Worm (Caenorhabditis elegans) whole organism, late embryonic: ENCODE results near the gene sax-2.

ENCODE experiments used
- C08G9.2 ChIP-seq: sonication (generic microtip); optimal IDR thresholded peaks from 2 replicates; lab custom pipeline; 2016; ENCODE audit warnings: mild to moderate bottlenecking, missing genetic modification characterization, moderate library complexity, missing compliant biosample characterization
- K02D7.2 ChIP-seq: sonication (generic microtip); optimal IDR thresholded peaks from 2 replicates; lab custom pipeline; 2017; ENCODE audit warnings: mild to moderate bottlenecking, missing genetic modification characterization, missing compliant biosample characterization
- T23F11.4 ChIP-seq: fragments of 200-800 bp; sonication (Bioruptor generic); optimal IDR thresholded peaks from 2 replicates; lab custom pipeline; 2018; ENCODE audit warnings: mild to moderate bottlenecking, missing genetic modification characterization, missing compliant biosample characterization
- Y22D7AL.16 ChIP-seq: sonication (generic microtip); optimal IDR thresholded peaks from 2 replicates; lab custom pipeline; 2016; ENCODE audit warnings: missing genetic modification characterization, missing compliant biosample characterization
- ahr-1 ChIP-seq: sonication (generic microtip); optimal IDR thresholded peaks from 2 replicates; lab custom pipeline; 2016; ENCODE audit warnings: missing genetic modification characterization, missing compliant biosample characterization
- ama-1 ChIP-seq: fragments of 150-350 bp; optimal IDR thresholded peaks from 2 replicates; lab custom pipeline; 2014
- ceh-14 ChIP-seq: sonication (generic microtip); optimal IDR thresholded peaks from 2 replicates; lab custom pipeline; 2016; ENCODE audit warnings: missing genotype, missing genetic modification characterization, missing compliant biosample characterization
- ceh-18 ChIP-seq: sonication (generic microtip); optimal IDR thresholded peaks from 2 replicates; lab custom pipeline; 2016; ENCODE audit warnings: missing genetic modification characterization, missing compliant biosample characterization
- ceh-19 ChIP-seq: fragments of 200-800 bp; sonication (Bioruptor generic); optimal IDR thresholded peaks from 2 replicates; lab custom pipeline; 2018; ENCODE audit warnings: mild to moderate bottlenecking, missing genetic modification characterization, missing compliant biosample characterization
- ceh-2 ChIP-seq: sonication (generic microtip); optimal IDR thresholded peaks from 2 replicates; lab custom pipeline; 2016; ENCODE audit warnings: missing genotype, missing genetic modification characterization, missing compliant biosample characterization
- ceh-22 ChIP-seq: sonication (generic microtip); optimal IDR thresholded peaks from 2 replicates; lab custom pipeline; 2017; ENCODE audit warnings: missing biosample characterization, missing genetic modification characterization
- ceh-24 ChIP-seq: sonication (generic microtip); optimal IDR thresholded peaks from 2 replicates; lab custom pipeline; 2016; ENCODE audit warnings: mild to moderate bottlenecking, missing genetic modification characterization, missing compliant biosample characterization
- ceh-30 ChIP-seq: fragments of 150-350 bp; optimal IDR thresholded peaks from 2 replicates; lab custom pipeline; 2014; ENCODE audit warnings: missing biosample characterization, missing genetic modification characterization
- ceh-31 ChIP-seq: sonication (generic microtip); optimal IDR thresholded peaks from 2 replicates; lab custom pipeline; 2016; ENCODE audit warnings: missing genetic modification characterization, missing compliant biosample characterization
- ceh-34 ChIP-seq: sonication (generic microtip); optimal IDR thresholded peaks from 2 replicates; lab custom pipeline; 2016; ENCODE audit warnings: mild to moderate bottlenecking, missing genetic modification characterization, missing compliant biosample characterization
- ceh-45 ChIP-seq: fragments of 200-800 bp; sonication (Bioruptor generic); IDR thresholded peaks from 2 replicates; pipeline ENCODE4 v1.3.6; 2022; ENCODE audit warnings: missing genetic modification reagents, missing genetic modification characterization, missing compliant biosample characterization
- ceh-48 ChIP-seq: sonication (generic microtip); optimal IDR thresholded peaks from 2 replicates; lab custom pipeline; 2016; ENCODE audit warnings: missing genetic modification characterization, inconsistent platforms, missing compliant biosample characterization
- che-1 ChIP-seq: sonication (generic microtip); optimal IDR thresholded peaks from 2 replicates; lab custom pipeline; 2016; ENCODE audit warnings: mild to moderate bottlenecking, missing genetic modification characterization, missing compliant biosample characterization
- dmd-4 ChIP-seq: sonication (generic microtip); optimal IDR thresholded peaks from 2 replicates; lab custom pipeline; 2016; ENCODE audit warnings: borderline replicate concordance, missing genetic modification characterization, missing compliant biosample characterization
- dve-1 ChIP-seq: sonication (generic microtip); optimal IDR thresholded peaks from 2 replicates; lab custom pipeline; 2017; ENCODE audit warnings: antibody characterized with exemption, mild to moderate bottlenecking, missing genetic modification characterization, missing compliant biosample characterization
- elt-2 ChIP-seq: sonication (generic microtip); optimal IDR thresholded peaks from 2 replicates; lab custom pipeline; 2016; ENCODE audit warnings: missing genetic modification reagents, missing genetic modification characterization, missing compliant biosample characterization
- ets-4 ChIP-seq: sonication (generic microtip); optimal IDR thresholded peaks from 2 replicates; lab custom pipeline; 2016; ENCODE audit warnings: missing genetic modification characterization, missing compliant biosample characterization
- fax-1 ChIP-seq: sonication (generic microtip); optimal IDR thresholded peaks from 2 replicates; lab custom pipeline; 2016; ENCODE audit warnings: missing genotype, missing genetic modification characterization, missing compliant biosample characterization
- fkh-6 ChIP-seq: sonication (generic microtip); optimal IDR thresholded peaks from 2 replicates; lab custom pipeline; 2016; ENCODE audit warnings: missing genetic modification characterization, missing compliant biosample characterization
- gmeb-2 ChIP-seq: sonication (generic microtip); optimal IDR thresholded peaks from 2 replicates; lab custom pipeline; 2016; ENCODE audit warnings: missing genetic modification characterization, inconsistent platforms, missing compliant biosample characterization
- hlh-13 ChIP-seq: fragments of 200-800 bp; sonication (Bioruptor generic); optimal IDR thresholded peaks from 2 replicates; lab custom pipeline; 2018; ENCODE audit warnings: mild to moderate bottlenecking, missing genetic modification characterization, missing compliant biosample characterization
- hlh-15 ChIP-seq: sonication (generic microtip); optimal IDR thresholded peaks from 2 replicates; lab custom pipeline; 2016; ENCODE audit warnings: missing genetic modification characterization, missing compliant biosample characterization
- hlh-30 ChIP-seq: sonication (generic microtip); optimal IDR thresholded peaks from 2 replicates; lab custom pipeline; 2017; ENCODE audit warnings: antibody characterized with exemption, missing genetic modification characterization, missing compliant biosample characterization; ENCODE audit not compliant: insufficient read depth
- hlh-8 ChIP-seq: sonication (generic microtip); optimal IDR thresholded peaks from 2 replicates; lab custom pipeline; 2016; ENCODE audit warnings: missing genotype, missing genetic modification characterization, missing compliant biosample characterization
- lim-6 ChIP-seq: sonication (generic microtip); optimal IDR thresholded peaks from 2 replicates; lab custom pipeline; 2016; ENCODE audit warnings: missing genetic modification characterization, missing compliant biosample characterization
- lin-11 ChIP-seq: fragments of 200-800 bp; sonication (Bioruptor generic); optimal IDR thresholded peaks from 2 replicates; lab custom pipeline; 2018; ENCODE audit warnings: mild to moderate bottlenecking, missing genetic modification characterization, missing compliant biosample characterization
- madf-2 ChIP-seq: sonication (generic microtip); optimal IDR thresholded peaks from 2 replicates; lab custom pipeline; 2017; ENCODE audit warnings: missing genetic modification characterization, missing compliant biosample characterization
- mec-3 ChIP-seq: sonication (generic microtip); optimal IDR thresholded peaks from 2 replicates; lab custom pipeline; 2016; ENCODE audit warnings: borderline replicate concordance, missing genetic modification characterization, missing compliant biosample characterization
- nhr-11 ChIP-seq: fragments of 150-350 bp; optimal IDR thresholded peaks from 2 replicates; lab custom pipeline; 2014; ENCODE audit warnings: missing biosample characterization, missing genetic modification characterization
- nhr-232 ChIP-seq: sonication (generic microtip); optimal IDR thresholded peaks from 2 replicates; lab custom pipeline; 2016; ENCODE audit warnings: missing genetic modification characterization, missing compliant biosample characterization
- npax-4 ChIP-seq: sonication (generic microtip); optimal IDR thresholded peaks from 2 replicates; lab custom pipeline; 2016; ENCODE audit warnings: missing genetic modification characterization, missing compliant biosample characterization
- odd-2 ChIP-seq: sonication (generic microtip); optimal IDR thresholded peaks from 2 replicates; lab custom pipeline; 2017; ENCODE audit warnings: antibody characterized with exemption, mild to moderate bottlenecking, missing genetic modification characterization, missing compliant biosample characterization
- pag-3 ChIP-seq: sonication (generic microtip); optimal IDR thresholded peaks from 2 replicates; lab custom pipeline; 2016; ENCODE audit warnings: missing compliant biosample characterization, missing genetic modification characterization, borderline replicate concordance
- pat-9 ChIP-seq: fragments of 200-800 bp; sonication (Bioruptor generic); optimal IDR thresholded peaks from 2 replicates; lab custom pipeline; 2018; ENCODE audit warnings: mild to moderate bottlenecking, missing genetic modification characterization, moderate library complexity, missing compliant biosample characterization
- pha-4 ChIP-seq: fragments of 150-350 bp; optimal IDR thresholded peaks from 2 replicates; lab custom pipeline; 2018; ENCODE audit warnings: missing biosample characterization, missing genetic modification reagents, missing genetic modification characterization
- ref-2 ChIP-seq: sonication (generic microtip); optimal IDR thresholded peaks from 2 replicates; lab custom pipeline; 2016; ENCODE audit warnings: missing genetic modification characterization, missing compliant biosample characterization
- rnt-1 ChIP-seq: sonication (generic microtip); optimal IDR thresholded peaks from 2 replicates; lab custom pipeline; 2016; ENCODE audit warnings: missing genetic modification characterization, missing compliant biosample characterization
- sdc-2 ChIP-seq: sonication (generic microtip); optimal IDR thresholded peaks from 2 replicates; lab custom pipeline; 2016; ENCODE audit warnings: missing genotype, missing genetic modification characterization, missing compliant biosample characterization
- sox-2 ChIP-seq: fragments of 200-800 bp; sonication (Bioruptor generic); IDR thresholded peaks from 2 replicates; pipeline ENCODE4 v1.3.6; 2022; ENCODE audit warnings: missing genetic modification reagents, missing genetic modification characterization, missing compliant biosample characterization
- sox-4 ChIP-seq: sonication (generic microtip); optimal IDR thresholded peaks from 2 replicates; lab custom pipeline; 2017; ENCODE audit warnings: mild to moderate bottlenecking, missing genetic modification characterization, inconsistent platforms, missing compliant biosample characterization
- tbx-2 ChIP-seq: sonication (generic microtip); optimal IDR thresholded peaks from 2 replicates; lab custom pipeline; 2016; ENCODE audit warnings: missing genetic modification characterization, missing compliant biosample characterization
- tbx-7 ChIP-seq: sonication (generic microtip); optimal IDR thresholded peaks from 2 replicates; lab custom pipeline; 2016; ENCODE audit warnings: missing genotype, missing genetic modification characterization, missing compliant biosample characterization
- ttx-3 ChIP-seq: sonication (generic microtip); optimal IDR thresholded peaks from 2 replicates; lab custom pipeline; 2016; ENCODE audit warnings: missing genetic modification reagents, missing genetic modification characterization, missing compliant biosample characterization
- unc-3 ChIP-seq, 2 experiments: fragments of 200-800 bp in 1 of 2; sonication (Bioruptor generic) in 1 of 2; sonication (generic microtip) in 1 of 2; conservative IDR thresholded peaks in 1 of 2; optimal IDR thresholded peaks in 1 of 2; 2 replicates each; pipeline versions ENCODE4 v1.3.6 to Lab custom; 2016 to 2022; ENCODE audit warnings: missing compliant biosample characterization in 2 of 2, missing genetic modification characterization in 2 of 2, missing genetic modification reagents in 1 of 2
- unc-42 ChIP-seq: sonication (generic microtip); optimal IDR thresholded peaks from 2 replicates; lab custom pipeline; 2016; ENCODE audit warnings: missing genotype, missing genetic modification characterization, missing compliant biosample characterization
- zip-5 ChIP-seq: sonication (generic microtip); optimal IDR thresholded peaks from 2 replicates; lab custom pipeline; 2016; ENCODE audit warnings: missing genetic modification characterization, missing compliant biosample characterization

sax-2 gene

DNA sequence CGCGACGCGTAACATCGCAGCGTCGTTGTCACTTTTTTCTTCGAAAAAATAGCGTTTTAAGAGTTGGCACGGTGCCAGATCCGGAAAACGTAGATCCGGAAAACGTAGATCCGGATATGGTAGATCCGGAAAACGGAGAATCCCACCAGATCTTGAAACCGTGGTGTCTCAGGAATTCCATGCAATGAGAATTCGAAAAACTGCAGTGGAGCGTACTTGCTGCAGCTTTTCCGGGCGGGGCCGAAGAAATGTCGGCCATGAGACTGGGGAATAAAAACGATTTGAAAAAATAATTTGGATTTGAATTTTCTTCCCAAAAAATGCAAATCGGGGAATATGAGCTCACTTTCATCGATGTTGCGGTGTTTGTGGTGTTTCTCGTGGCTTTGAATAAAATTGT is 63.0 kb downstream of the sax-2 start, which contains the start of gene K10D2.5 (continued):
- TF ChIP-seq odd-2 (tag; lab: Kevin White, UChicago) (no peak), mec-3 (tag; lab: Kevin White, UChicago) (peak; percentile 98), ceh-2 (tag; lab: Kevin White, UChicago) (peak; percentile 99), lim-6 (tag; lab: Kevin White, UChicago) (peak; percentile 96), unc-3 (GFP tag; conservative IDR thresholded peaks at IDR 0.05; lab: Robert Waterston, UW) (peak; percentile 79), unc-3 (tag; optimal IDR thresholded peaks at IDR 0.05; lab: Kevin White, UChicago) (peak; percentile 45), C08G9.2 (tag; lab: Kevin White, UChicago) (peak; percentile 100), ceh-34 (peak; percentile 94), ama-1 (no peak), ceh-22 (tag; lab: Kevin White, UChicago) (no peak), ceh-24 (no peak), ref-2 (tag; lab: Kevin White, UChicago) (peak; percentile 99), T23F11.4 (GFP tag; lab: Kevin White, UChicago) (no peak), elt-2 (tag; lab: Kevin White, UChicago) (peak; percentile 84), sox-2 (GFP tag; lab: Robert Waterston, UW) (peak; percentile 23), pat-9 (tag; lab: Kevin White, UChicago) (peak; percentile 15), K02D7.2 (tag; lab: Kevin White, UChicago) (peak; percentile 60), ceh-30 (tag; lab: Kevin White, UChicago) (no peak), pha-4 (no peak), npax-4 (tag; lab: Kevin White, UChicago) (no peak), hlh-13 (GFP tag; lab: Kevin White, UChicago) (peak; percentile 49), lin-11 (tag; lab: Kevin White, UChicago) (no peak), rnt-1 (tag; lab: Kevin White, UChicago) (peak; percentile 99), ceh-48 (peak; percentile 39), dmd-4 (tag; lab: Kevin White, UChicago) (peak; percentile 87), zip-5 (peak; percentile 92), hlh-30 (tag; lab: Kevin White, UChicago) (peak; percentile 23), ahr-1 (peak; percentile 80), che-1 (tag; lab: Kevin White, UChicago) (no peak), ceh-18 (peak; percentile 95), madf-2 (tag; lab: Kevin White, UChicago) (peak; percentile 80), fkh-6 (tag; lab: Kevin White, UChicago) (peak; percentile 85), nhr-232 (tag; lab: Kevin White, UChicago) (peak; percentile 25), ceh-31 (peak; percentile 100), ceh-19 (GFP tag; lab: Kevin White, UChicago) (peak; percentile 41), Y22D7AL.16 (tag; lab: Kevin White, UChicago) (no peak), dve-1 (peak; percentile 69), fax-1 (tag; lab: Kevin White, UChicago) (peak; percentile 93), gmeb-2 (tag; lab: Kevin White, UChicago) (peak; percentile 55), ceh-14 (tag; lab: Kevin White, UChicago) (peak; percentile 95), unc-42 (tag; lab: Kevin White, UChicago) (peak; percentile 87), ceh-45 (GFP tag; lab: Robert Waterston, UW) (0 out of 2 replicates have a peak, but pooled peaks have one; percentile 16), hlh-15 (peak; percentile 52), ets-4 (peak; percentile 100), ttx-3 (tag; lab: Kevin White, UChicago) (no peak), sdc-2 (tag; lab: Kevin White, UChicago) (peak; percentile 79), tbx-7 (tag; lab: Kevin White, UChicago) (peak; percentile 99), sox-4 (no peak), tbx-2 (tag; lab: Kevin White, UChicago) (peak; percentile 99), hlh-8 (tag; lab: Kevin White, UChicago) (peak; percentile 95), pag-3 (tag; lab: Kevin White, UChicago) (peak; percentile 78), nhr-11 (tag; lab: Kevin White, UChicago) (no peak)
